Fruit fly (Drosophila melanogaster) whole organism, prepupa: Measurements from ENCODE around the gene CG10600.

ENCODE experiments used
- Blimp-1 ChIP-seq: fragments of 200-800 bp; sonication (Bioruptor generic); optimal IDR thresholded peaks from 3 replicates; lab custom pipeline; 2017; ENCODE audit warnings: missing biosample characterization, missing genetic modification characterization, mild to moderate bottlenecking, moderate library complexity, missing genetic modification reagents
- CG11902 ChIP-seq: fragments of 200-800 bp; sonication (Bioruptor generic); optimal IDR thresholded peaks from 3 replicates; lab custom pipeline; 2016; ENCODE audit warnings: missing biosample characterization, missing genetic modification characterization
- CG15336 ChIP-seq: fragments of 200-800 bp; sonication (Bioruptor generic); IDR thresholded peaks from 2 replicates; pipeline ENCODE4 v1.3.6; 2022; ENCODE audit warnings: missing biosample characterization, missing genetic modification characterization
- CG31627 ChIP-seq: fragments of 200-800 bp; sonication (Bioruptor generic); optimal IDR thresholded peaks from 3 replicates; lab custom pipeline; 2016; ENCODE audit warnings: missing biosample characterization, missing genetic modification characterization
- CG34406 ChIP-seq: fragments of 200-800 bp; sonication (Bioruptor generic); optimal IDR thresholded peaks from 3 replicates; lab custom pipeline; 2016; ENCODE audit warnings: missing biosample characterization, missing genetic modification characterization
- CG3919 ChIP-seq: fragments of 200-800 bp; sonication (Bioruptor generic); optimal IDR thresholded peaks from 3 replicates; lab custom pipeline; 2016; ENCODE audit warnings: missing biosample characterization, missing genetic modification characterization
- CG4318 ChIP-seq: fragments of 200-800 bp; sonication (Bioruptor generic); optimal IDR thresholded peaks from 3 replicates; lab custom pipeline; 2017; ENCODE audit warnings: missing biosample characterization, mild to moderate bottlenecking, missing genetic modification characterization
- CG6163 ChIP-seq: fragments of 200-800 bp; sonication (Bioruptor generic); IDR thresholded peaks from 3 replicates; pipeline ENCODE4 v1.3.6; 2022; ENCODE audit warnings: missing biosample characterization, missing genetic modification characterization
- CG6792 ChIP-seq: fragments of 200-800 bp; sonication (Bioruptor generic); optimal IDR thresholded peaks from 3 replicates; lab custom pipeline; 2016; ENCODE audit warnings: missing biosample characterization, missing genetic modification characterization
- CG6808 ChIP-seq: fragments of 200-800 bp; sonication (Bioruptor generic); optimal IDR thresholded peaks from 3 replicates; lab custom pipeline; 2017; ENCODE audit warnings: missing biosample characterization, missing genetic modification characterization, mild to moderate bottlenecking, moderate library complexity, missing genetic modification reagents
- CG6854 ChIP-seq: fragments of 200-800 bp; sonication (Bioruptor generic); optimal IDR thresholded peaks from 2 replicates; lab custom pipeline; 2017; ENCODE audit warnings: missing biosample characterization, mild to moderate bottlenecking, missing genetic modification characterization
- CG7368 ChIP-seq: fragments of 200-800 bp; sonication (Bioruptor generic); optimal IDR thresholded peaks from 3 replicates; lab custom pipeline; 2016; ENCODE audit warnings: missing biosample characterization, missing genetic modification characterization
- CG8119 ChIP-seq: fragments of 200-800 bp; sonication (Bioruptor generic); IDR thresholded peaks from 3 replicates; pipeline ENCODE4 v1.3.6; 2022; ENCODE audit warnings: missing biosample characterization, missing genetic modification characterization
- CG8632 ChIP-seq: fragments of 200-800 bp; sonication (Bioruptor generic); optimal IDR thresholded peaks from 3 replicates; lab custom pipeline; 2016; ENCODE audit warnings: missing biosample characterization, missing genetic modification characterization
- Eip78C ChIP-seq: fragments of 200-800 bp; sonication (Bioruptor generic); peaks from one replicate; lab custom pipeline; 2016; ENCODE audit warnings: missing biosample characterization, missing genetic modification characterization
- Eip93F ChIP-seq: fragments of 200-800 bp; sonication (Bioruptor generic); optimal IDR thresholded peaks from 2 replicates; lab custom pipeline; 2016; ENCODE audit warnings: missing biosample characterization, mild to moderate bottlenecking, missing genetic modification characterization
- Ets21C ChIP-seq: fragments of 200-800 bp; sonication (Bioruptor generic); optimal IDR thresholded peaks from 3 replicates; lab custom pipeline; 2016; ENCODE audit warnings: missing biosample characterization, missing genetic modification characterization
- Ets96B ChIP-seq: fragments of 200-800 bp; optimal IDR thresholded peaks from 2 replicates; lab custom pipeline; 2019; ENCODE audit warnings: missing biosample characterization, mild to moderate bottlenecking, missing genetic modification characterization, moderate library complexity
- Hr4 ChIP-seq: fragments of 200-800 bp; sonication (Bioruptor generic); optimal IDR thresholded peaks from 3 replicates; lab custom pipeline; 2016; ENCODE audit warnings: missing biosample characterization, missing genetic modification characterization
- Met ChIP-seq: fragments of 200-800 bp; sonication (Bioruptor generic); optimal IDR thresholded peaks from 3 replicates; lab custom pipeline; 2016; ENCODE audit warnings: missing biosample characterization, missing genetic modification characterization
- OdsH ChIP-seq: fragments of 200-800 bp; sonication (Bioruptor generic); optimal IDR thresholded peaks from 3 replicates; lab custom pipeline; 2016; ENCODE audit warnings: missing biosample characterization, missing genetic modification characterization
- Smox ChIP-seq: fragments of 200-800 bp; sonication (Bioruptor generic); optimal IDR thresholded peaks from 3 replicates; lab custom pipeline; 2016; ENCODE audit warnings: missing biosample characterization, missing genetic modification characterization
- Sox102F ChIP-seq: fragments of 200-800 bp; sonication (Bioruptor generic); optimal IDR thresholded peaks from 2 replicates; lab custom pipeline; 2016; ENCODE audit warnings: missing biosample characterization, mild to moderate bottlenecking, missing genetic modification characterization
- Sox14 ChIP-seq: fragments of 200-800 bp; sonication (Bioruptor generic); optimal IDR thresholded peaks from 3 replicates; lab custom pipeline; 2016; ENCODE audit warnings: missing biosample characterization, missing genetic modification characterization
- Sox15 ChIP-seq: fragments of 200-800 bp; sonication (Bioruptor generic); optimal IDR thresholded peaks from 3 replicates; lab custom pipeline; 2016; ENCODE audit warnings: missing biosample characterization, missing genetic modification characterization
- achi ChIP-seq: fragments of 200-800 bp; sonication (Bioruptor generic); optimal IDR thresholded peaks from 3 replicates; lab custom pipeline; 2016; ENCODE audit warnings: missing biosample characterization, missing genetic modification characterization
- acj6 ChIP-seq: fragments of 200-800 bp; sonication (Bioruptor generic); optimal IDR thresholded peaks from 3 replicates; lab custom pipeline; 2016; ENCODE audit warnings: missing biosample characterization, missing genetic modification characterization
- dac ChIP-seq: fragments of 200-800 bp; sonication (Bioruptor generic); optimal IDR thresholded peaks from 2 replicates; lab custom pipeline; 2017; ENCODE audit warnings: missing biosample characterization, mild to moderate bottlenecking, missing genetic modification characterization
- dsx ChIP-seq: fragments of 200-800 bp; optimal IDR thresholded peaks from 3 replicates; lab custom pipeline; 2019; ENCODE audit warnings: missing biosample characterization, mild to moderate bottlenecking, missing genetic modification characterization, moderate library complexity; ENCODE audit not compliant: poor library complexity, severe bottlenecking
- esn ChIP-seq: fragments of 200-800 bp; sonication (Bioruptor generic); optimal IDR thresholded peaks from 2 replicates; lab custom pipeline; 2016; ENCODE audit warnings: missing biosample characterization, mild to moderate bottlenecking, missing genetic modification characterization, moderate library complexity
- fd59A ChIP-seq: fragments of 200-800 bp; sonication (Bioruptor generic); optimal IDR thresholded peaks from 2 replicates; lab custom pipeline; 2017; ENCODE audit warnings: missing biosample characterization, mild to moderate bottlenecking, missing genetic modification characterization, missing genetic modification reagents
- fd85E ChIP-seq: fragments of 200-800 bp; sonication (Bioruptor generic); optimal IDR thresholded peaks from 3 replicates; lab custom pipeline; 2016; ENCODE audit warnings: missing biosample characterization, missing genetic modification characterization
- fkh ChIP-seq: fragments of 200-800 bp; sonication (Bioruptor generic); optimal IDR thresholded peaks from 3 replicates; lab custom pipeline; 2017; ENCODE audit warnings: missing biosample characterization, mild to moderate bottlenecking, missing genetic modification characterization, moderate library complexity
- lz ChIP-seq: fragments of 200-800 bp; sonication (Bioruptor generic); optimal IDR thresholded peaks from 3 replicates; lab custom pipeline; 2016; ENCODE audit warnings: missing biosample characterization, missing genetic modification characterization
- net ChIP-seq: fragments of 200-800 bp; sonication (Bioruptor generic); optimal IDR thresholded peaks from 3 replicates; lab custom pipeline; 2016; ENCODE audit warnings: missing biosample characterization, missing genetic modification characterization
- pdm3 ChIP-seq: fragments of 200-800 bp; sonication (Bioruptor generic); optimal IDR thresholded peaks from 3 replicates; lab custom pipeline; 2016; ENCODE audit warnings: missing biosample characterization, missing genetic modification characterization
- salr ChIP-seq, 2 experiments: fragments of 200-800 bp; sonication (Bioruptor generic); optimal IDR thresholded peaks; 3 replicates each; lab custom pipeline; 2016 to 2018; ENCODE audit warnings: missing biosample characterization in 2 of 2, missing genetic modification characterization in 2 of 2, mild to moderate bottlenecking in 1 of 2
- spab ChIP-seq: fragments of 200-800 bp; sonication (Bioruptor generic); optimal IDR thresholded peaks from 2 replicates; lab custom pipeline; 2017; ENCODE audit warnings: missing biosample characterization, mild to moderate bottlenecking, missing genetic modification characterization, missing genetic modification reagents
- ss ChIP-seq, 2 experiments: fragments of 200-800 bp; sonication (Bioruptor generic); optimal IDR thresholded peaks; 2 replicates in 1 of 2; 3 replicates in 1 of 2; lab custom pipeline; 2017 to 2018; ENCODE audit warnings: mild to moderate bottlenecking in 2 of 2, missing biosample characterization in 2 of 2, missing genetic modification characterization in 2 of 2, moderate library complexity in 1 of 2
- svp ChIP-seq: fragments of 200-800 bp; sonication (Bioruptor generic); peaks from one replicate; lab custom pipeline; 2016; ENCODE audit warnings: missing biosample characterization, missing genetic modification characterization
- vri ChIP-seq: fragments of 200-800 bp; sonication (Bioruptor generic); optimal IDR thresholded peaks from 3 replicates; lab custom pipeline; 2016; ENCODE audit warnings: missing biosample characterization, mild to moderate bottlenecking, missing genetic modification characterization

CG10600 gene

DNA sequence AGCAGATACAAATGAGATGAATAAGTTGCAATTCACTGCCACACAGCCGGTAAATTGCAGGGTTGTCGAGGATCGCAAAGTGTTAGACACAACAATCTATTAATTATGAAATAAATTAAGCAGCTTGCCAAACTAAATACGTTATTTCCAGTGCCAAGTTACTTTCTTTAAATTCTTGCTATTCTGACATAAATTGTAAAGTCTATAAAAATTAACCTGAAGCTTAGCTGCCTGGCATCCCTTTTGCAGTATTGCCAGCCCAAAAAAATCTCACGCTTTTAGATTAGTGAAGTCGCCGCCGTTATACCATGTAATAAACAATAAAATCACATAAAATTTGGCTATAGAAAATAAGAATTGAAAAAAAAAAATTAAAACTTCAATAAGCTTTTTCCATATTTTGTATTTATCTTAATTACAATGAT lies 18.2 kb upstream of the CG10600 start (continued):
- TF ChIP-seq Hr4, result peak; percentile 98
- TF ChIP-seq Ets96B (tag; lab: Kevin White, UChicago), result peak; percentile 95
- TF ChIP-seq Sox102F (GFP tag; lab: Kevin White, UChicago), result peak; percentile 97
- TF ChIP-seq net (GFP tag; lab: Kevin White, UChicago), result peak; percentile 97
- peak; percentile 84 for TF ChIP-seq spab (GFP tag; lab: Kevin White, UChicago)
- peak; percentile 98 for TF ChIP-seq lz (GFP tag; lab: Kevin White, UChicago)
- TF ChIP-seq CG8119 (GFP tag; lab: Robert Waterston, UW), result peak; percentile 95
- TF ChIP-seq CG15336, result peak; percentile 95
- peak; percentile 96 for TF ChIP-seq CG8632
- TF ChIP-seq vri, result peak; percentile 96
- TF ChIP-seq Eip78C (GFP tag; lab: Kevin White, UChicago), result peak; percentile 98
- TF ChIP-seq acj6, result peak; percentile 98
- peak; percentile 66 for TF ChIP-seq fd85E
- TF ChIP-seq CG34406 (GFP tag; lab: Kevin White, UChicago), result peak; percentile 95
- peak; percentile 84 for TF ChIP-seq Blimp-1 (GFP tag; lab: Kevin White, UChicago)
- TF ChIP-seq Sox15 (GFP tag; lab: Kevin White, UChicago), result peak; percentile 95
- TF ChIP-seq CG11902 (GFP tag; lab: Kevin White, UChicago), result peak; percentile 93
- peak; percentile 97 for TF ChIP-seq esn (GFP tag; lab: Kevin White, UChicago)
- peak; percentile 96 for TF ChIP-seq Ets21C (GFP tag; lab: Kevin White, UChicago)
- TF ChIP-seq dac (GFP tag; lab: Kevin White, UChicago), result peak; percentile 93
- TF ChIP-seq CG3919 (GFP tag; lab: Kevin White, UChicago), result peak; percentile 97
- peak; percentile 98 for TF ChIP-seq CG6163
- TF ChIP-seq svp (GFP tag; lab: Kevin White, UChicago), result peak; percentile 99
- TF ChIP-seq dsx, result peak; percentile 95
- TF ChIP-seq fd59A (GFP tag; lab: Kevin White, UChicago), result peak; percentile 90
- TF ChIP-seq OdsH (GFP tag; lab: Kevin White, UChicago), result peak; percentile 97
- no peak for TF ChIP-seq fkh (GFP tag; lab: Kevin White, UChicago)
- TF ChIP-seq achi (GFP tag; lab: Kevin White, UChicago), result peak; percentile 95
- peak; percentile 92 for TF ChIP-seq CG6854
- TF ChIP-seq salr (GFP tag; optimal IDR thresholded peaks at IDR 0.05; lab: Kevin White, UChicago), result peak; percentile 90 to 93
- peak; percentile 98 for TF ChIP-seq Met
- peak; percentile 98 for TF ChIP-seq pdm3 (GFP tag; lab: Kevin White, UChicago)
- peak; percentile 92 for TF ChIP-seq CG4318
- peak; percentile 89 to 94 for TF ChIP-seq ss (GFP tag; optimal IDR thresholded peaks at IDR 0.05; lab: Kevin White, UChicago)

- TF ChIP-seq Met (no peak), CG6792 (GFP tag; lab: Kevin White, UChicago) (no peak), spab (GFP tag; lab: Kevin White, UChicago) (no peak)
- TF ChIP-seq, all 60 proteins: peak for 0
These were observed 12.8 kb upstream of the CG10600 start for dm6 chr2L:18852249-18852648.

- TF ChIP-seq CG7368 (GFP tag; lab: Kevin White, UChicago) (no peak), Eip93F (GFP tag; lab: Kevin White, UChicago) (no peak)
These were observed 7.4 kb upstream of the CG10600 start for dm6 chr2L:18846843-18847242.

DNA sequence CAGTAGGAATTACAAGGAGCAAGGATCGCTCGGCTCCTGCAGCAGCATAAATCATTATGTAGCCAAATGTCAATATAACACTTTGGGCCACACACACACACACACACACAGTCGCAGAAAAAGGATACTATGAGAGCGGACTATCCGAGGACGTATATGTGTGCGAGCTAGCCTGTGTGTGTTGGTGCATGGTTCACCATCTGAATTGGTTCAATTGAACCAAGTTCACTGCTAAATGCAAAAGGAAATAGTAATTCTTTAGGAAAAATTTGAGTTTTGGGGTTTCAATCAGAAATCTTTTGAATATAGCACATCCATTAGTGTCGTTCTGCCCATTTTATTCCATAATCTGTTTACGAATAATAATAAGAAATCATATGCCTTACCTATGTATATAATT lies 6.7 kb upstream of the CG10600 start:
- TF ChIP-seq CG15336 (no peak), Smox (GFP tag; lab: Kevin White, UChicago) (no peak), Eip93F (GFP tag; lab: Kevin White, UChicago) (no peak), CG3919 (GFP tag; lab: Kevin White, UChicago) (no peak), CG34406 (GFP tag; lab: Kevin White, UChicago) (no peak), Eip78C (GFP tag; lab: Kevin White, UChicago) (no peak), fkh (GFP tag; lab: Kevin White, UChicago) (no peak), CG6792 (GFP tag; lab: Kevin White, UChicago) (no peak), Sox14 (GFP tag; lab: Kevin White, UChicago) (no peak), CG6808 (GFP tag; lab: Kevin White, UChicago) (no peak), fd59A (GFP tag; lab: Kevin White, UChicago) (no peak), pdm3 (GFP tag; lab: Kevin White, UChicago) (no peak), Sox102F (GFP tag; lab: Kevin White, UChicago) (no peak), spab (GFP tag; lab: Kevin White, UChicago) (no peak), Ets96B (tag; lab: Kevin White, UChicago) (no peak), CG31627 (GFP tag; lab: Kevin White, UChicago) (no peak)
